Worm (Caenorhabditis elegans) whole organism, L1 larva: ENCODE data around the gene F17C8.7.

Source experiments
- ama-1 ChIP-seq: fragments of 150-350 bp; optimal IDR thresholded peaks from 2 replicates; lab custom pipeline; 2014
- blmp-1 ChIP-seq: fragments of 150-350 bp; optimal IDR thresholded peaks from 2 replicates; lab custom pipeline; 2014; ENCODE audit warnings: missing biosample characterization, missing genetic modification characterization
- ces-1 ChIP-seq: fragments of 150-350 bp; optimal IDR thresholded peaks from 2 replicates; lab custom pipeline; 2014; ENCODE audit warnings: missing biosample characterization, missing genetic modification reagents, missing genetic modification characterization
- egl-27 ChIP-seq, 2 experiments: fragments of 150-350 bp in 1 of 2; sonication (generic microtip); optimal IDR thresholded peaks; 3 replicates each; lab custom pipeline; 2017 to 2018; ENCODE audit warnings: missing biosample characterization in 2 of 2, missing genetic modification characterization in 2 of 2, missing genetic modification reagents in 2 of 2
- elt-2 ChIP-seq: sonication (generic microtip); optimal IDR thresholded peaks from 2 replicates; lab custom pipeline; 2016; ENCODE audit warnings: missing genetic modification characterization, mild to moderate bottlenecking, inconsistent platforms, missing compliant biosample characterization, missing genetic modification reagents
- isw-1 ChIP-seq: fragments of 200-800 bp; sonication (Bioruptor generic); IDR thresholded peaks from 2 replicates; pipeline ENCODE4 v1.3.6; 2022; ENCODE audit warnings: missing genetic modification characterization, missing compliant biosample characterization
- unc-86 ChIP-seq: sonication (generic microtip); optimal IDR thresholded peaks from 2 replicates; lab custom pipeline; 2016; ENCODE audit warnings: missing genetic modification characterization, missing compliant biosample characterization
- ztf-11 ChIP-seq, 2 experiments: sonication (generic microtip); optimal IDR thresholded peaks; 2 replicates each; lab custom pipeline; 2016 to 2017; ENCODE audit warnings: missing genetic modification characterization in 2 of 2, missing biosample characterization in 1 of 2, missing compliant biosample characterization in 1 of 2

DNA sequence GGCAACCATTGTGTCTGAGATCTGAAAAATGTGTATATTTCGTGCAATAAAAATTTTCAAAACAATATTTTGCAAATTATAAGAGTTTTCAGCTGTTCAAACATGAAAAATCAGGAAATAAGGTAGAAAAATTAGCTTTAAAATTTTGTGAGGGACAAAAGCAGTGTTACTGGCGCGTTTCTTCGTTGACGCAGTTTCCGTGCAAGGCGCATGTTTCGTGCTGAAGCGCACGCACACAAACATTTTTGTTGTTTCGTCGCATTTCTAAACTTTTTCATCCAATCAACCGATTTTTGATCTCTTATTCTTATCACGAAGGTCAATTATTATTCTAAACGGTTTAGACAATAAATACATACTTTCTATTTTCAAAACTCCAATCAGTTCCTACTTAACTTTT lies 42.3 kb upstream of the F17C8.7 start, which contains the start of gene nifk-1:
- no peak for TF ChIP-seq isw-1
- TF ChIP-seq ztf-11 (tag; optimal IDR thresholded peaks at IDR 0.05; lab: Kevin White, UChicago), result no peak
- no peak for TF ChIP-seq egl-27 (tag; optimal IDR thresholded peaks at IDR 0.05; lab: Kevin White, UChicago)
- no peak for TF ChIP-seq ces-1 (GFP tag; lab: Kevin White, UChicago)
- TF ChIP-seq blmp-1, result peak; percentile 29
- no peak for TF ChIP-seq unc-86 (tag; lab: Kevin White, UChicago)
- TF ChIP-seq elt-2 (tag; lab: Kevin White, UChicago), result no peak
- no peak for TF ChIP-seq ama-1
